Worm (Caenorhabditis elegans): ENCODE measurements around the gene Y54G2A.26.

DNA sequence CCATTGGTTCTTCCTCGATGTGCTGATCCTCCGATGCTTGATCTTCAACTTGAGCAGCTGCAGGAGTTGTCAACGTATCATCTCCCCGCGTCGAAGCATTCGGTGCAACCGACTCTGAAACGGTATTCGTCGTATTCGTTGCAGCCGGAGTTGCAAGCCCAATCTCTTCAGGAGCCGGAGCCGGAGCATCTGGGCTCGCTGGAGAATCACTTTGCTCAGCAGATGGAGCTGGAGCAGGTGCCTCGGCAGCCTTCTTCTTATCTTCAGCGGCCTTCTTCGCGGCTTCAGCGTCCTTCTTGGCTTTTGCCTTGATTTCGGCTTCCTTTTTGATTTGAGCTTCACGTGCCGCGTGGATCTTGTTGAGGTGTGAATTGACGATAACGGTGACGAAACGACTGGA is 43.5 kb upstream of the Y54G2A.26 start:
- no peak for TF ChIP-seq W03F9.2 (tag; optimal IDR thresholded peaks at IDR 0.05)
- TF ChIP-seq dao-5 (tag; optimal IDR thresholded peaks at IDR 0.05), result no peak
- no peak for TF ChIP-seq him-1 (tag; optimal IDR thresholded peaks at IDR 0.05)

Measured in whole organism, L4/young adult.